Worm (Caenorhabditis elegans): Measurements from ENCODE around the gene W06H8.2.
A peak's percentile ranks its signal among the peaks of the same experiment; 100 is the strongest.

The W06H8.2 gene

ce11 chrV:6225745-6226528 is 19.4 kb downstream of the W06H8.2 start (continued):
- TF ChIP-seq rpc-1 (optimal IDR thresholded peaks at IDR 0.05) (no peak), rpc-1 (tag; optimal IDR thresholded peaks at IDR 0.05) (no peak), C17E4.6 (GFP tag; IDR thresholded peaks at IDR 0.05) (no peak), tbx-9 (tag; optimal IDR thresholded peaks at IDR 0.05; ENCODE audit: borderline replicate concordance) (no peak), dpff-1 (tag; optimal IDR thresholded peaks at IDR 0.05) (no peak), dpl-1 (GFP tag; optimal IDR thresholded peaks at IDR 0.05) (no peak), zfh-2 (GFP tag; conservative IDR thresholded peaks at IDR 0.05) (peak; percentile 71), T07F8.4 (tag; optimal IDR thresholded peaks at IDR 0.05) (no peak), mel-28 (tag; optimal IDR thresholded peaks at IDR 0.05; ENCODE audit: borderline replicate concordance) (no peak), T26A5.8 (tag; optimal IDR thresholded peaks at IDR 0.05) (no peak), efl-1 (GFP tag; optimal IDR thresholded peaks at IDR 0.05) (no peak), F22D6.2 (tag; optimal IDR thresholded peaks at IDR 0.05) (no peak), ztf-25 (GFP tag; IDR thresholded peaks at IDR 0.05) (no peak), attf-6 (GFP tag; IDR thresholded peaks at IDR 0.05) (no peak), lsl-1 (GFP tag; optimal IDR thresholded peaks at IDR 0.05) (no peak), aptf-2 (GFP tag; conservative IDR thresholded peaks at IDR 0.05) (no peak), F55B11.4 (tag; optimal IDR thresholded peaks at IDR 0.05; ENCODE audit: borderline replicate concordance, insufficient read depth) (no peak), nhr-179 (tag; optimal IDR thresholded peaks at IDR 0.05) (no peak), pha-4 (tag; optimal IDR thresholded peaks at IDR 0.05) (no peak), ceh-91 (GFP tag; IDR thresholded peaks at IDR 0.05) (no peak), ceh-100 (GFP tag; IDR thresholded peaks at IDR 0.05) (no peak), repo-1 (tag; optimal IDR thresholded peaks at IDR 0.05) (peak; percentile 56), tlf-1 (GFP tag; optimal IDR thresholded peaks at IDR 0.05) (no peak), xnd-1 (tag; optimal IDR thresholded peaks at IDR 0.05) (no peak), somi-1 (GFP tag; optimal IDR thresholded peaks at IDR 0.05) (no peak), attf-3 (GFP tag; conservative IDR thresholded peaks at IDR 0.05) (no peak), ztf-28 (GFP tag; IDR thresholded peaks at IDR 0.05) (no peak), hmg-1.2 (GFP tag; IDR thresholded peaks at IDR 0.05) (no peak; the same call in 1 of the 2 replicates), dox-1 (GFP tag; IDR thresholded peaks at IDR 0.05) (no peak), ccch-3 (GFP tag; optimal IDR thresholded peaks at IDR 0.05) (no peak), madf-10 (tag; optimal IDR thresholded peaks at IDR 0.05) (no peak), hrde-1 (tag; optimal IDR thresholded peaks at IDR 0.05; ENCODE audit: borderline replicate concordance) (no peak), egrh-3 (GFP tag; IDR thresholded peaks at IDR 0.05) (no peak), F49E8.2 (tag; optimal IDR thresholded peaks at IDR 0.05; ENCODE audit: insufficient read depth) (no peak), nfya-2 (GFP tag; IDR thresholded peaks at IDR 0.05) (0 out of 2 replicates have a peak, but pooled peaks have one; percentile 12), nfya-1 (tag; optimal IDR thresholded peaks at IDR 0.05; ENCODE audit: borderline replicate concordance, insufficient read depth) (no peak), hlh-12 (tag; optimal IDR thresholded peaks at IDR 0.05) (no peak), K12H6.12 (tag; optimal IDR thresholded peaks at IDR 0.05) (no peak), F37B4.10 (GFP tag; IDR thresholded peaks at IDR 0.05) (no peak), snpc-3.4 (tag; optimal IDR thresholded peaks at IDR 0.05) (no peak), lin-35 (GFP tag; optimal IDR thresholded peaks at IDR 0.05) (peak in 1 of 3 experiments; percentile 26), madf-3 (GFP tag; IDR thresholded peaks at IDR 0.05) (0 out of 2 replicates have a peak, but pooled peaks have one; percentile 15), ekl-4 (GFP tag; IDR thresholded peaks at IDR 0.05) (no peak), B0035.1 (tag; optimal IDR thresholded peaks at IDR 0.05) (no peak), ztf-3 (GFP tag; optimal IDR thresholded peaks at IDR 0.05) (no peak), D2030.7 (GFP tag; IDR thresholded peaks at IDR 0.05) (no peak), let-526 (GFP tag; IDR thresholded peaks at IDR 0.05) (no peak), hlh-26 (GFP tag; conservative IDR thresholded peaks at IDR 0.05) (no peak)
